Worm (Caenorhabditis elegans) whole organism, L2 larva: ENCODE data around the gene F08C6.18.

Experiments used
- aly-2 ChIP-seq: fragments of 150-350 bp; optimal IDR thresholded peaks from 2 replicates; lab custom pipeline; 2014; ENCODE audit warnings: missing biosample characterization, missing genetic modification characterization
- lin-39 ChIP-seq: fragments of 150-350 bp; optimal IDR thresholded peaks from 2 replicates; lab custom pipeline; 2014; ENCODE audit warnings: missing biosample characterization, missing genetic modification reagents, missing genetic modification characterization
- nhr-10 ChIP-seq: sonication (generic microtip); optimal IDR thresholded peaks from 2 replicates; lab custom pipeline; 2017; ENCODE audit warnings: missing biosample characterization, missing genetic modification characterization
- nhr-12 ChIP-seq: fragments of 150-350 bp; optimal IDR thresholded peaks from 2 replicates; lab custom pipeline; 2014; ENCODE audit warnings: missing biosample characterization, missing genetic modification characterization
- zag-1 ChIP-seq: fragments of 150-350 bp; optimal IDR thresholded peaks from 2 replicates; lab custom pipeline; 2014; ENCODE audit warnings: missing biosample characterization, missing genetic modification characterization

- TF ChIP-seq zag-1 (tag; lab: Kevin White, UChicago) (no peak), lin-39 (no peak), nhr-10 (tag; lab: Kevin White, UChicago) (no peak), aly-2 (tag; lab: Kevin White, UChicago) (no peak), nhr-12 (tag; lab: Kevin White, UChicago) (no peak)
Observed at ce11 chrX:7536869-7537268, 36.6 kb downstream of the F08C6.18 start.
